Fruit fly (Drosophila melanogaster): ENCODE measurements around the gene CG34323.

The CG34323 gene

DNA sequence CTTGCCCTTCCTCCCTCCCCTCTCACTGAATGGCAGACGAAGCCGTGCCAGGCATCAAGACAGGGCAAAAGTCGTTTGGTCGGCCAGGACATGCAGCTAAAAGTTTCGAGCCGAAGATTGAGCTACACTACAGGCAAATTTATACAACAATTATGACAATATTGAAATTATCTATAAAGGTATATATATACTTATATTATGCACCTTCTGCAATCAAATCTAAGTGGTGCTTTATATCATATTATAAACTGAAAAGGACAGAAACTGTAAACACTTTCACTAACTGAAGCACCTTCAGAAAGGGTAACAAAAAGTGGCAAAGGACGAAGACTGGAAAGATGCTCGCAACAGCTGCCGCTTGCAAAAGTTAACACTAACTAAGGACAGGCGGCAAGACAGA lies 6.0 kb downstream of the CG34323 start (continued):
- TF ChIP-seq sob (GFP tag; IDR thresholded peaks at IDR 0.05) = no peak
- peak; percentile 37 for TF ChIP-seq grau (tag; optimal IDR thresholded peaks at IDR 0.05)
- TF ChIP-seq fru (optimal IDR thresholded peaks at IDR 0.05) = no peak
- TF ChIP-seq az2 (GFP tag; optimal IDR thresholded peaks at IDR 0.05) = no peak
- no peak for TF ChIP-seq sima (GFP tag; optimal IDR thresholded peaks at IDR 0.05)
- no peak for TF ChIP-seq CG2889 (GFP tag; IDR thresholded peaks at IDR 0.05)
- no peak for TF ChIP-seq insv (GFP tag; optimal IDR thresholded peaks at IDR 0.05)
- TF ChIP-seq Elba2 (GFP tag; optimal IDR thresholded peaks at IDR 0.05) = no peak
- no peak for TF ChIP-seq CG1233 (GFP tag; optimal IDR thresholded peaks at IDR 0.05)
- no peak for TF ChIP-seq CG10959 (GFP tag; IDR thresholded peaks at IDR 0.05)
- no peak for TF ChIP-seq CG7372 (GFP tag; IDR thresholded peaks at IDR 0.05)
- TF ChIP-seq Taf1 (GFP tag; IDR thresholded peaks at IDR 0.05) = no peak
- no peak for TF ChIP-seq CG18619 (GFP tag; optimal IDR thresholded peaks at IDR 0.05)
- TF ChIP-seq mam (GFP tag; optimal IDR thresholded peaks at IDR 0.05) = no peak
- no peak for TF ChIP-seq zen2 (GFP tag; IDR thresholded peaks at IDR 0.05; ENCODE audit: partially characterized antibody)
- no peak for TF ChIP-seq Dip3 (GFP tag; optimal IDR thresholded peaks at IDR 0.05)
- peak; percentile 6 for TF ChIP-seq CG4424 (GFP tag; optimal IDR thresholded peaks at IDR 0.05)
- no peak for TF ChIP-seq nerfin-2 (GFP tag; IDR thresholded peaks at IDR 0.05; ENCODE audit: partially characterized antibody)
- TF ChIP-seq chm (GFP tag; IDR thresholded peaks at IDR 0.05) = no peak
- TF ChIP-seq CG18011 (GFP tag; optimal IDR thresholded peaks at IDR 0.05) = no peak
- TF ChIP-seq CG17361 (GFP tag; IDR thresholded peaks at IDR 0.05) = 0 out of 3 replicates have a peak, but pooled peaks have one; percentile 26
- TF ChIP-seq gce (GFP tag; IDR thresholded peaks at IDR 0.05) = no peak
- no peak for TF ChIP-seq ssp (GFP tag; IDR thresholded peaks at IDR 0.05)
- TF ChIP-seq gsb (GFP tag; IDR thresholded peaks at IDR 0.05) = no peak
- no peak for TF ChIP-seq Dll (GFP tag; IDR thresholded peaks at IDR 0.05; ENCODE audit: partially characterized antibody)
- TF ChIP-seq CTCF (GFP tag; optimal IDR thresholded peaks at IDR 0.05) = no peak
- TF ChIP-seq CG8765 (GFP tag; IDR thresholded peaks at IDR 0.05) = no peak
- no peak for TF ChIP-seq E2f1 (GFP tag; IDR thresholded peaks at IDR 0.05)
- TF ChIP-seq NFAT (GFP tag; IDR thresholded peaks at IDR 0.05) = no peak
- no peak for TF ChIP-seq CG4820 (GFP tag; optimal IDR thresholded peaks at IDR 0.05)
- no peak for TF ChIP-seq Six4 (GFP tag; optimal IDR thresholded peaks at IDR 0.05)
- no peak for TF ChIP-seq gcm (GFP tag; optimal IDR thresholded peaks at IDR 0.05)
- no peak for TF ChIP-seq CG33557 (GFP tag; optimal IDR thresholded peaks at IDR 0.05)
- TF ChIP-seq CG6654 (GFP tag; optimal IDR thresholded peaks at IDR 0.05) = no peak
- TF ChIP-seq nom (GFP tag; optimal IDR thresholded peaks at IDR 0.05) = no peak
- TF ChIP-seq p53 (GFP tag; optimal IDR thresholded peaks at IDR 0.05) = no peak
- no peak for TF ChIP-seq CG9932 (GFP tag; IDR thresholded peaks at IDR 0.05)
- no peak for TF ChIP-seq nerfin-1 (tag; optimal IDR thresholded peaks at IDR 0.05)
- TF ChIP-seq Drgx (GFP tag; IDR thresholded peaks at IDR 0.05) = no peak
- peak; percentile 10 for TF ChIP-seq CG30403 (GFP tag; optimal IDR thresholded peaks at IDR 0.05)
- no peak for TF ChIP-seq CG34422 (GFP tag; IDR thresholded peaks at IDR 0.05)
- no peak for TF ChIP-seq BtbVII (GFP tag; optimal IDR thresholded peaks at IDR 0.05)
- TF ChIP-seq Asciz (GFP tag; optimal IDR thresholded peaks at IDR 0.05) = no peak
- TF ChIP-seq Dip2 (GFP tag; IDR thresholded peaks at IDR 0.05) = no peak
- TF ChIP-seq CG11696 (GFP tag; IDR thresholded peaks at IDR 0.05) = no peak
- TF ChIP-seq CG18262 (tag; optimal IDR thresholded peaks at IDR 0.05) = peak; percentile 23
- no peak for TF ChIP-seq CG11456 (GFP tag; IDR thresholded peaks at IDR 0.05)
- TF ChIP-seq vvl (GFP tag; IDR thresholded peaks at IDR 0.05) = no peak
- TF ChIP-seq ham (GFP tag; IDR thresholded peaks at IDR 0.05) = no peak
- TF ChIP-seq pfk (GFP tag; optimal IDR thresholded peaks at IDR 0.05) = no peak
- no peak for TF ChIP-seq chn (GFP tag; optimal IDR thresholded peaks at IDR 0.05)
- no peak for TF ChIP-seq Bgb (GFP tag; IDR thresholded peaks at IDR 0.05; ENCODE audit: partially characterized antibody)
- peak; percentile 0 for TF ChIP-seq gsb-n (tag; optimal IDR thresholded peaks at IDR 0.05)
- no peak for TF ChIP-seq CG43689 (GFP tag; IDR thresholded peaks at IDR 0.05)

Data from whole organism, embryonic.